Fruit fly (Drosophila melanogaster) whole organism, embryonic: Measurements from ENCODE around the gene CG31445.

ENCODE experiments used
- Aef1 ChIP-seq: fragments of 200-800 bp; sonication (Bioruptor generic); IDR thresholded peaks from 3 replicates; pipeline ENCODE4 v1.3.6; 2022; ENCODE audit warnings: missing biosample characterization, missing genetic modification characterization
- Bteb2 ChIP-seq: fragments of 200-800 bp; sonication (Bioruptor generic); optimal IDR thresholded peaks from 2 replicates; lab custom pipeline; 2016; ENCODE audit warnings: missing biosample characterization, missing genetic modification characterization
- CG10274 ChIP-seq: fragments of 200-800 bp; sonication (Bioruptor generic); optimal IDR thresholded peaks from 3 replicates; lab custom pipeline; 2017; ENCODE audit warnings: missing biosample characterization, mild to moderate bottlenecking, missing genetic modification characterization
- CG10321 ChIP-seq: fragments of 200-800 bp; sonication (Bioruptor generic); IDR thresholded peaks from 2 replicates; pipeline ENCODE4 v1.3.6; 2022; ENCODE audit warnings: missing biosample characterization, missing genetic modification characterization
- CG10654 ChIP-seq: fragments of 200-800 bp; sonication (Bioruptor generic); optimal IDR thresholded peaks from 2 replicates; lab custom pipeline; 2016; ENCODE audit warnings: missing biosample characterization, missing genetic modification characterization
- CG11085 ChIP-seq: fragments of 200-800 bp; sonication (Bioruptor generic); IDR thresholded peaks from 2 replicates; pipeline ENCODE4 v1.3.6; 2022; ENCODE audit warnings: missing biosample characterization, missing genetic modification characterization
- CG11504 ChIP-seq: fragments of 200-800 bp; sonication (Bioruptor generic); optimal IDR thresholded peaks from 3 replicates; lab custom pipeline; 2019; ENCODE audit warnings: missing biosample characterization, mild to moderate bottlenecking, missing genetic modification characterization, moderate library complexity
- CG11560 ChIP-seq: fragments of 200-800 bp; sonication (Bioruptor generic); IDR thresholded peaks from 3 replicates; pipeline ENCODE4 v1.3.6; 2022; ENCODE audit warnings: missing biosample characterization, missing genetic modification characterization
- CG12071 ChIP-seq: fragments of 200-800 bp; sonication (Bioruptor generic); optimal IDR thresholded peaks from 3 replicates; lab custom pipeline; 2018; ENCODE audit warnings: missing biosample characterization, mild to moderate bottlenecking, missing genetic modification characterization
- CG12769 ChIP-seq: fragments of 200-800 bp; sonication (Bioruptor generic); optimal IDR thresholded peaks from 2 replicates; lab custom pipeline; 2019; ENCODE audit warnings: missing biosample characterization, mild to moderate bottlenecking, missing genetic modification characterization, moderate library complexity
- CG16813 ChIP-seq: fragments of 200-800 bp; sonication (Bioruptor generic); IDR thresholded peaks from 3 replicates; pipeline ENCODE4 v1.3.6; 2022; ENCODE audit warnings: missing biosample characterization, missing genetic modification characterization; ENCODE audit not compliant: partially characterized antibody
- CG17359 ChIP-seq: fragments of 200-800 bp; sonication (Bioruptor generic); optimal IDR thresholded peaks from 3 replicates; lab custom pipeline; 2018; ENCODE audit warnings: missing biosample characterization, mild to moderate bottlenecking, missing genetic modification characterization, moderate library complexity
- CG2199 ChIP-seq: fragments of 200-800 bp; sonication (Bioruptor generic); IDR thresholded peaks from 3 replicates; pipeline ENCODE4 v1.3.6; 2022; ENCODE audit warnings: missing biosample characterization, missing genetic modification characterization
- CG30020 ChIP-seq: fragments of 200-800 bp; optimal IDR thresholded peaks from 2 replicates; lab custom pipeline; 2019; ENCODE audit warnings: missing biosample characterization, mild to moderate bottlenecking, missing genetic modification characterization, moderate library complexity
- CG33213 ChIP-seq: fragments of 200-800 bp; sonication (Bioruptor generic); optimal IDR thresholded peaks from 3 replicates; lab custom pipeline; 2016; ENCODE audit warnings: missing biosample characterization, missing genetic modification characterization
- CG4617 ChIP-seq: fragments of 200-800 bp; sonication (Bioruptor generic); optimal IDR thresholded peaks from 3 replicates; lab custom pipeline; 2016; ENCODE audit warnings: missing biosample characterization, missing genetic modification characterization, borderline replicate concordance
- CG4707 ChIP-seq: fragments of 200-800 bp; sonication (Bioruptor generic); optimal IDR thresholded peaks from 2 replicates; lab custom pipeline; 2018; ENCODE audit warnings: missing biosample characterization, mild to moderate bottlenecking, missing genetic modification characterization, moderate library complexity
- CG6175 ChIP-seq: fragments of 200-800 bp; sonication (Bioruptor generic); IDR thresholded peaks from 3 replicates; pipeline ENCODE4 v1.3.6; 2022; ENCODE audit warnings: missing biosample characterization, missing genetic modification characterization
- CG9817 ChIP-seq: fragments of 200-800 bp; sonication (Bioruptor generic); optimal IDR thresholded peaks from 2 replicates; lab custom pipeline; 2018; ENCODE audit warnings: missing biosample characterization, mild to moderate bottlenecking, missing genetic modification characterization, moderate library complexity
- CTCF ChIP-seq: fragments of 200-800 bp; sonication (Bioruptor generic); optimal IDR thresholded peaks from 2 replicates; lab custom pipeline; 2017; ENCODE audit warnings: missing biosample characterization, mild to moderate bottlenecking, missing genetic modification characterization, moderate library complexity
- Doc3 ChIP-seq: fragments of 200-800 bp; sonication (Bioruptor generic); IDR thresholded peaks from 3 replicates; pipeline ENCODE4 v1.3.6; 2022; ENCODE audit warnings: missing biosample characterization, missing genetic modification characterization; ENCODE audit not compliant: partially characterized antibody
- Hand ChIP-seq: fragments of 200-800 bp; sonication (Bioruptor generic); optimal IDR thresholded peaks from 2 replicates; lab custom pipeline; 2017; ENCODE audit warnings: mild to moderate bottlenecking, missing biosample characterization, missing genetic modification reagents, missing genetic modification characterization
- Hr78 ChIP-seq, 2 experiments: fragments of 200-800 bp in 1 of 2; fragments of >200 bp in 1 of 2; sonication (Bioruptor generic) in 1 of 2; optimal IDR thresholded peaks; 2 replicates each; lab custom pipeline; 2017 to 2019; ENCODE audit warnings: missing biosample characterization in 2 of 2, missing genetic modification characterization in 2 of 2, mild to moderate bottlenecking in 1 of 2, moderate library complexity in 1 of 2
- Max ChIP-seq: fragments of 200-800 bp; sonication (Bioruptor generic); optimal IDR thresholded peaks from 2 replicates; lab custom pipeline; 2016; ENCODE audit warnings: missing biosample characterization, mild to moderate bottlenecking, missing genetic modification characterization
- Oli ChIP-seq: fragments of 200-800 bp; sonication (Bioruptor generic); optimal IDR thresholded peaks from 2 replicates; lab custom pipeline; 2018; ENCODE audit warnings: missing biosample characterization, mild to moderate bottlenecking, missing genetic modification characterization, moderate library complexity
- Opbp ChIP-seq: fragments of 200-800 bp; sonication (Bioruptor generic); IDR thresholded peaks from 3 replicates; pipeline ENCODE4 v1.3.6; 2022; ENCODE audit warnings: missing biosample characterization, missing genetic modification characterization; ENCODE audit not compliant: partially characterized antibody
- Rfx ChIP-seq: fragments of 200-800 bp; sonication (Bioruptor generic); IDR thresholded peaks from 2 replicates; pipeline ENCODE4 v1.3.6; 2022; ENCODE audit warnings: missing biosample characterization, missing genetic modification characterization
- Six4 ChIP-seq: fragments of 200-800 bp; sonication (Bioruptor generic); optimal IDR thresholded peaks from 2 replicates; lab custom pipeline; 2016; ENCODE audit warnings: missing biosample characterization, missing genetic modification characterization
- YL-1 ChIP-seq: fragments of 200-800 bp; sonication (Bioruptor generic); optimal IDR thresholded peaks from 3 replicates; lab custom pipeline; 2017; ENCODE audit warnings: missing biosample characterization, mild to moderate bottlenecking, missing genetic modification characterization
- ab ChIP-seq: fragments of 200-800 bp; sonication (Bioruptor generic); optimal IDR thresholded peaks from 2 replicates; lab custom pipeline; 2016; ENCODE audit warnings: missing biosample characterization, missing genetic modification characterization
- abd-A ChIP-seq: fragments of 200-800 bp; sonication (Bioruptor generic); optimal IDR thresholded peaks from 3 replicates; lab custom pipeline; 2019; ENCODE audit warnings: missing biosample characterization, mild to moderate bottlenecking, missing genetic modification characterization, moderate library complexity
- dati ChIP-seq: fragments of 200-800 bp; sonication (Bioruptor generic); IDR thresholded peaks from 2 replicates; pipeline ENCODE4 v1.3.6; 2022; ENCODE audit warnings: missing biosample characterization, missing genetic modification characterization
- fd3F ChIP-seq: fragments of 200-800 bp; sonication (Bioruptor generic); optimal IDR thresholded peaks from 2 replicates; lab custom pipeline; 2018; ENCODE audit warnings: missing biosample characterization, mild to moderate bottlenecking, missing genetic modification characterization, moderate library complexity
- gfzf ChIP-seq: fragments of 200-800 bp; sonication (Bioruptor generic); optimal IDR thresholded peaks from 2 replicates; lab custom pipeline; 2016; ENCODE audit warnings: missing biosample characterization, mild to moderate bottlenecking, missing genetic modification characterization, moderate library complexity
- grau ChIP-seq: fragments of 200-800 bp; optimal IDR thresholded peaks from 3 replicates; lab custom pipeline; 2019; ENCODE audit warnings: missing biosample characterization, mild to moderate bottlenecking, missing genetic modification characterization, moderate library complexity
- jigr1 ChIP-seq: fragments of 200-800 bp; sonication (Bioruptor generic); IDR thresholded peaks from 3 replicates; pipeline ENCODE4 v1.3.6; 2022; ENCODE audit warnings: missing biosample characterization, missing genetic modification characterization
- kni ChIP-seq: fragments of 200-800 bp; sonication (Bioruptor generic); optimal IDR thresholded peaks from 3 replicates; lab custom pipeline; 2017; ENCODE audit warnings: mild to moderate bottlenecking, missing biosample characterization, missing genetic modification reagents, missing genetic modification characterization
- lilli ChIP-seq: fragments of 200-800 bp; sonication (Bioruptor generic); optimal IDR thresholded peaks from 3 replicates; lab custom pipeline; 2016; ENCODE audit warnings: missing biosample characterization, missing genetic modification characterization
- mirr ChIP-seq: fragments of 200-800 bp; sonication (Bioruptor generic); optimal IDR thresholded peaks from 3 replicates; lab custom pipeline; 2018; ENCODE audit warnings: missing biosample characterization, mild to moderate bottlenecking, missing genetic modification characterization
- oc ChIP-seq: fragments of 200-800 bp; sonication (Bioruptor generic); optimal IDR thresholded peaks from 2 replicates; lab custom pipeline; 2018; ENCODE audit warnings: missing biosample characterization, mild to moderate bottlenecking, missing genetic modification characterization, moderate library complexity
- pho ChIP-seq: fragments of 200-800 bp; sonication (Bioruptor generic); optimal IDR thresholded peaks from 2 replicates; lab custom pipeline; 2016; ENCODE audit warnings: missing biosample characterization, missing genetic modification characterization
- schlank ChIP-seq: fragments of 200-800 bp; sonication (Bioruptor generic); optimal IDR thresholded peaks from 2 replicates; lab custom pipeline; 2018; ENCODE audit warnings: missing biosample characterization, mild to moderate bottlenecking, missing genetic modification characterization
- sens-2 ChIP-seq: fragments of 200-800 bp; sonication (Bioruptor generic); IDR thresholded peaks from 2 replicates; pipeline ENCODE4 v1.3.6; 2022; ENCODE audit warnings: missing biosample characterization, missing genetic modification characterization
- sima ChIP-seq: fragments of 200-800 bp; sonication (Bioruptor generic); optimal IDR thresholded peaks from 2 replicates; lab custom pipeline; 2016; ENCODE audit warnings: missing biosample characterization, missing genetic modification characterization
- sr ChIP-seq: fragments of 200-800 bp; sonication (Bioruptor generic); IDR thresholded peaks from 3 replicates; pipeline ENCODE4 v1.3.6; 2022; ENCODE audit warnings: missing biosample characterization, missing genetic modification characterization
- stwl ChIP-seq: fragments of 200-800 bp; sonication (Bioruptor generic); optimal IDR thresholded peaks from 3 replicates; lab custom pipeline; 2018; ENCODE audit warnings: missing biosample characterization, mild to moderate bottlenecking, missing genetic modification characterization, moderate library complexity
- tap ChIP-seq: fragments of 200-800 bp; optimal IDR thresholded peaks from 3 replicates; lab custom pipeline; 2019; ENCODE audit warnings: missing biosample characterization, mild to moderate bottlenecking, missing genetic modification characterization, moderate library complexity
- trem ChIP-seq: fragments of 200-800 bp; optimal IDR thresholded peaks from 3 replicates; lab custom pipeline; 2019; ENCODE audit warnings: missing biosample characterization, mild to moderate bottlenecking, missing genetic modification characterization, moderate library complexity
- ttk ChIP-seq: fragments of 200-800 bp; sonication (Bioruptor generic); IDR thresholded peaks from 2 replicates; pipeline ENCODE4 v2.1.2; 2022; ENCODE audit warnings: missing biosample characterization, missing genetic modification characterization
- wor ChIP-seq: fragments of 200-800 bp; sonication (Bioruptor generic); IDR thresholded peaks from 2 replicates; pipeline ENCODE4 v1.3.6; 2022; ENCODE audit warnings: missing biosample characterization, missing genetic modification characterization
- yki ChIP-seq: fragments of >200 bp; optimal IDR thresholded peaks from 3 replicates; lab custom pipeline; 2018
- zf30C ChIP-seq: fragments of 200-800 bp; sonication (Bioruptor generic); optimal IDR thresholded peaks from 3 replicates; lab custom pipeline; 2018; ENCODE audit warnings: missing biosample characterization, mild to moderate bottlenecking, missing genetic modification characterization

Gene CG31445

dm6 chr3R:29274590-29274989 is 30.0 kb upstream of the CG31445 start (continued):
- TF ChIP-seq sr (GFP tag; lab: Robert Waterston, UW) (no peak), Bteb2 (no peak), CG11085 (GFP tag; lab: Robert Waterston, UW) (no peak), stwl (tag; lab: Kevin White, UChicago) (no peak), dati (no peak), CG12071 (GFP tag; lab: Kevin White, UChicago) (peak; percentile 36), CG2199 (0 out of 3 replicates have a peak, but pooled peaks have one; percentile 20), CG33213 (GFP tag; lab: Kevin White, UChicago) (peak; percentile 11), kni (GFP tag; lab: Kevin White, UChicago) (no peak), grau (tag; lab: Kevin White, UChicago) (peak; percentile 75), CG30020 (tag; lab: Kevin White, UChicago) (peak; percentile 33), Rfx (GFP tag; lab: Robert Waterston, UW) (peak; percentile 59), CG4707 (GFP tag; lab: Kevin White, UChicago) (peak; percentile 68), ab (no peak), sens-2 (GFP tag; lab: Robert Waterston, UW) (no peak), pho (GFP tag; lab: Kevin White, UChicago) (peak; percentile 15), Oli (peak; percentile 75), CG17359 (tag; lab: Kevin White, UChicago) (peak; percentile 73), Opbp (no peak), CG9817 (peak; percentile 30), Hand (GFP tag; lab: Kevin White, UChicago) (no peak), fd3F (peak; percentile 1), CG4617 (GFP tag; lab: Kevin White, UChicago) (peak; percentile 6), oc (tag; lab: Kevin White, UChicago) (peak; percentile 80), yki (lab: Kevin White, UChicago) (no peak), Hr78 (GFP tag; optimal IDR thresholded peaks at IDR 0.05; lab: Kevin White, UChicago) (peak in 1 of 2 experiments; percentile 19), CG10654 (GFP tag; lab: Kevin White, UChicago) (peak; percentile 43), trem (tag; lab: Kevin White, UChicago) (peak; percentile 82), YL-1 (GFP tag; lab: Kevin White, UChicago) (no peak), jigr1 (GFP tag; lab: Robert Waterston, UW) (no peak), Aef1 (GFP tag; lab: Robert Waterston, UW) (no peak), CG11560 (no peak), mirr (GFP tag; lab: Kevin White, UChicago) (no peak), CG11504 (tag; lab: Kevin White, UChicago) (peak; percentile 75), wor (GFP tag; lab: Robert Waterston, UW) (0 out of 2 replicates have a peak, but pooled peaks have one; percentile 38), CG10321 (GFP tag; lab: Robert Waterston, UW) (no peak), ttk (peak; percentile 26; the same call in 1 of the 2 replicates), schlank (tag; lab: Kevin White, UChicago) (no peak), CG16813 (GFP tag; lab: Robert Waterston, UW) (no peak), Six4 (GFP tag; lab: Kevin White, UChicago) (peak; percentile 64), CTCF (GFP tag; lab: Kevin White, UChicago) (no peak), gfzf (GFP tag; lab: Kevin White, UChicago) (no peak), sima (no peak), CG10274 (GFP tag; lab: Kevin White, UChicago) (no peak), Max (peak; percentile 10), Doc3 (GFP tag; lab: Robert Waterston, UW) (no peak), zf30C (GFP tag; lab: Kevin White, UChicago) (peak; percentile 56), CG12769 (tag; lab: Kevin White, UChicago) (peak; percentile 23), lilli (peak; percentile 50), tap (tag; lab: Kevin White, UChicago) (peak; percentile 73), abd-A (tag; lab: Kevin White, UChicago) (no peak), CG6175 (GFP tag; lab: Robert Waterston, UW) (no peak)
